Fruit fly (Drosophila melanogaster) whole organism, embryonic: ENCODE data around the gene CG10413.
A peak's percentile ranks its signal among the peaks of the same experiment; 100 is the strongest.

Experiments used
- Atf3 ChIP-seq: fragments of 200-800 bp; sonication (Bioruptor generic); optimal IDR thresholded peaks from 3 replicates; lab custom pipeline; 2016; ENCODE audit warnings: missing biosample characterization, missing genetic modification characterization
- CG10654 ChIP-seq: fragments of 200-800 bp; sonication (Bioruptor generic); optimal IDR thresholded peaks from 2 replicates; lab custom pipeline; 2016; ENCODE audit warnings: missing biosample characterization, missing genetic modification characterization
- CG11504 ChIP-seq: fragments of 200-800 bp; sonication (Bioruptor generic); optimal IDR thresholded peaks from 3 replicates; lab custom pipeline; 2019; ENCODE audit warnings: missing biosample characterization, mild to moderate bottlenecking, missing genetic modification characterization, moderate library complexity
- CG12071 ChIP-seq: fragments of 200-800 bp; sonication (Bioruptor generic); optimal IDR thresholded peaks from 3 replicates; lab custom pipeline; 2018; ENCODE audit warnings: missing biosample characterization, mild to moderate bottlenecking, missing genetic modification characterization
- CG1233 ChIP-seq: fragments of 200-800 bp; sonication (Bioruptor generic); optimal IDR thresholded peaks from 4 replicates; lab custom pipeline; 2018; ENCODE audit warnings: missing biosample characterization, mild to moderate bottlenecking, missing genetic modification characterization
- CG14014 ChIP-seq: fragments of 200-800 bp; sonication (Bioruptor generic); IDR thresholded peaks from 2 replicates; pipeline ENCODE4 v1.3.6; 2022; ENCODE audit warnings: missing biosample characterization, missing genetic modification characterization
- CG14667 ChIP-seq: fragments of 200-800 bp; sonication (Bioruptor generic); IDR thresholded peaks from 2 replicates; pipeline ENCODE4 v1.3.6; 2022; ENCODE audit warnings: missing biosample characterization, missing genetic modification characterization
- CG15269 ChIP-seq: fragments of 200-800 bp; sonication (Bioruptor generic); optimal IDR thresholded peaks from 2 replicates; lab custom pipeline; 2018; ENCODE audit warnings: missing biosample characterization, mild to moderate bottlenecking, missing genetic modification characterization, moderate library complexity
- CG15479 ChIP-seq: fragments of 200-800 bp; sonication (Bioruptor generic); optimal IDR thresholded peaks from 3 replicates; lab custom pipeline; 2019; ENCODE audit warnings: missing biosample characterization, mild to moderate bottlenecking, missing genetic modification characterization, moderate library complexity
- CG15696 ChIP-seq: fragments of 200-800 bp; sonication (Bioruptor generic); optimal IDR thresholded peaks from 2 replicates; lab custom pipeline; 2019; ENCODE audit warnings: missing biosample characterization, mild to moderate bottlenecking, missing genetic modification characterization, moderate library complexity
- CG1602 ChIP-seq: fragments of 200-800 bp; sonication (Bioruptor generic); optimal IDR thresholded peaks from 3 replicates; lab custom pipeline; 2016; ENCODE audit warnings: missing biosample characterization, missing genetic modification characterization
- CG17361 ChIP-seq: fragments of 200-800 bp; sonication (Bioruptor generic); IDR thresholded peaks from 3 replicates; pipeline ENCODE4 v1.3.6; 2022; ENCODE audit warnings: missing biosample characterization, missing genetic modification characterization
- CG17568 ChIP-seq: fragments of 200-800 bp; sonication (Bioruptor generic); optimal IDR thresholded peaks from 2 replicates; lab custom pipeline; 2018; ENCODE audit warnings: missing biosample characterization, mild to moderate bottlenecking, missing genetic modification characterization, moderate library complexity
- CG17802 ChIP-seq: fragments of 200-800 bp; sonication (Bioruptor generic); optimal IDR thresholded peaks from 2 replicates; lab custom pipeline; 2018; ENCODE audit warnings: missing biosample characterization, mild to moderate bottlenecking, missing genetic modification characterization, moderate library complexity
- CG32532 ChIP-seq: fragments of 200-800 bp; sonication (Bioruptor generic); IDR thresholded peaks from 2 replicates; pipeline ENCODE4 v1.3.6; 2022; ENCODE audit warnings: missing biosample characterization, missing genetic modification characterization
- CG32767 ChIP-seq: fragments of 200-800 bp; sonication (Bioruptor generic); IDR thresholded peaks from 2 replicates; pipeline ENCODE4 v1.3.6; 2022; ENCODE audit warnings: missing biosample characterization, missing genetic modification characterization
- CG6813 ChIP-seq: fragments of 200-800 bp; sonication (Bioruptor generic); optimal IDR thresholded peaks from 2 replicates; lab custom pipeline; 2017; ENCODE audit warnings: missing biosample characterization, missing genetic modification characterization, mild to moderate bottlenecking, moderate library complexity, missing genetic modification reagents
- CG8281 ChIP-seq: fragments of 200-800 bp; sonication (Bioruptor generic); optimal IDR thresholded peaks from 2 replicates; lab custom pipeline; 2018; ENCODE audit warnings: missing biosample characterization, mild to moderate bottlenecking, missing genetic modification characterization, moderate library complexity
- CG8359 ChIP-seq: fragments of 200-800 bp; sonication (Bioruptor generic); optimal IDR thresholded peaks from 2 replicates; lab custom pipeline; 2017; ENCODE audit warnings: missing biosample characterization, mild to moderate bottlenecking, missing genetic modification characterization, borderline replicate concordance
- Camta ChIP-seq: fragments of 200-800 bp; sonication (Bioruptor generic); optimal IDR thresholded peaks from 2 replicates; lab custom pipeline; 2016; ENCODE audit warnings: missing biosample characterization, missing genetic modification characterization
- Chrac-16 ChIP-seq: fragments of 200-800 bp; sonication (Bioruptor generic); optimal IDR thresholded peaks from 3 replicates; lab custom pipeline; 2016; ENCODE audit warnings: missing biosample characterization, missing genetic modification characterization
- Dp ChIP-seq: fragments of 200-800 bp; sonication (Bioruptor generic); optimal IDR thresholded peaks from 2 replicates; lab custom pipeline; 2018; ENCODE audit warnings: missing biosample characterization, mild to moderate bottlenecking, missing genetic modification characterization, moderate library complexity
- Gug ChIP-seq: fragments of 200-800 bp; sonication (Bioruptor generic); IDR thresholded peaks from 4 replicates; pipeline ENCODE4 v1.3.6; 2022; ENCODE audit warnings: missing biosample characterization, missing genetic modification characterization
- H15 ChIP-seq: fragments of 200-800 bp; sonication (Bioruptor generic); IDR thresholded peaks from 3 replicates; pipeline ENCODE4 v1.3.6; 2022; ENCODE audit warnings: missing biosample characterization, missing genetic modification characterization
- HLH3B ChIP-seq: fragments of 200-800 bp; sonication (Bioruptor generic); IDR thresholded peaks from 2 replicates; pipeline ENCODE4 v1.3.6; 2022; ENCODE audit warnings: missing biosample characterization, missing genetic modification characterization
- Hr78 ChIP-seq, 2 experiments: fragments of 200-800 bp in 1 of 2; fragments of >200 bp in 1 of 2; sonication (Bioruptor generic) in 1 of 2; optimal IDR thresholded peaks; 2 replicates each; lab custom pipeline; 2017 to 2019; ENCODE audit warnings: missing biosample characterization in 2 of 2, missing genetic modification characterization in 2 of 2, mild to moderate bottlenecking in 1 of 2, moderate library complexity in 1 of 2
- Jarid2 ChIP-seq: fragments of 200-800 bp; sonication (Bioruptor generic); optimal IDR thresholded peaks from 3 replicates; lab custom pipeline; 2017; ENCODE audit warnings: mild to moderate bottlenecking, missing biosample characterization, missing genetic modification reagents, missing genetic modification characterization
- Lhr ChIP-seq: fragments of 200-800 bp; sonication (Bioruptor generic); optimal IDR thresholded peaks from 3 replicates; lab custom pipeline; 2017; ENCODE audit warnings: mild to moderate bottlenecking, missing biosample characterization, missing genetic modification reagents, missing genetic modification characterization
- Lpt ChIP-seq: fragments of >200 bp; optimal IDR thresholded peaks from 2 replicates; lab custom pipeline; 2018; ENCODE audit warnings: missing biosample characterization, missing genetic modification characterization
- Optix ChIP-seq: fragments of 200-800 bp; sonication (Bioruptor generic); IDR thresholded peaks from 3 replicates; pipeline ENCODE4 v1.3.6; 2022; ENCODE audit warnings: missing biosample characterization, missing genetic modification characterization
- Poxn ChIP-seq: fragments of 200-800 bp; sonication (Bioruptor generic); IDR thresholded peaks from 2 replicates; pipeline ENCODE4 v1.3.6; 2022; ENCODE audit warnings: missing biosample characterization, missing genetic modification characterization
- Six4 ChIP-seq: fragments of 200-800 bp; sonication (Bioruptor generic); optimal IDR thresholded peaks from 2 replicates; lab custom pipeline; 2016; ENCODE audit warnings: missing biosample characterization, missing genetic modification characterization
- Sox100B ChIP-seq: fragments of 200-800 bp; sonication (Bioruptor generic); optimal IDR thresholded peaks from 3 replicates; lab custom pipeline; 2018; ENCODE audit warnings: missing biosample characterization, mild to moderate bottlenecking, missing genetic modification characterization
- Taf1 ChIP-seq: fragments of 200-800 bp; sonication (Bioruptor generic); IDR thresholded peaks from 2 replicates; pipeline ENCODE4 v1.3.6; 2022; ENCODE audit warnings: missing biosample characterization, missing genetic modification characterization
- Tbp ChIP-seq: fragments of >200 bp; optimal IDR thresholded peaks from 2 replicates; lab custom pipeline; 2018; ENCODE audit warnings: missing biosample characterization, missing genetic modification characterization
- abd-A ChIP-seq: fragments of 200-800 bp; sonication (Bioruptor generic); optimal IDR thresholded peaks from 3 replicates; lab custom pipeline; 2019; ENCODE audit warnings: missing biosample characterization, mild to moderate bottlenecking, missing genetic modification characterization, moderate library complexity
- chm ChIP-seq: fragments of 200-800 bp; sonication (Bioruptor generic); IDR thresholded peaks from 2 replicates; pipeline ENCODE4 v1.3.6; 2022; ENCODE audit warnings: missing biosample characterization, missing genetic modification characterization
- ci ChIP-seq: fragments of 200-800 bp; sonication (Bioruptor generic); IDR thresholded peaks from 3 replicates; pipeline ENCODE4 v1.3.6; 2022; ENCODE audit warnings: missing biosample characterization, missing genetic modification characterization
- gce ChIP-seq: fragments of 200-800 bp; sonication (Bioruptor generic); IDR thresholded peaks from 3 replicates; pipeline ENCODE4 v1.3.6; 2022; ENCODE audit warnings: missing biosample characterization, missing genetic modification characterization
- hbn ChIP-seq: fragments of 200-800 bp; sonication (Bioruptor generic); IDR thresholded peaks from 2 replicates; pipeline ENCODE4 v1.3.6; 2022; ENCODE audit warnings: missing biosample characterization, missing genetic modification characterization; ENCODE audit not compliant: partially characterized antibody
- luna ChIP-seq: fragments of 200-800 bp; sonication (Bioruptor generic); optimal IDR thresholded peaks from 2 replicates; lab custom pipeline; 2016; ENCODE audit warnings: missing biosample characterization, missing genetic modification characterization
- nerfin-2 ChIP-seq: fragments of 200-800 bp; sonication (Bioruptor generic); IDR thresholded peaks from 2 replicates; pipeline ENCODE4 v1.3.6; 2022; ENCODE audit warnings: missing biosample characterization, missing genetic modification characterization; ENCODE audit not compliant: partially characterized antibody
- ranshi ChIP-seq: fragments of 200-800 bp; sonication (Bioruptor generic); IDR thresholded peaks from 2 replicates; pipeline ENCODE4 v1.3.6; 2022; ENCODE audit warnings: missing biosample characterization, missing genetic modification characterization
- scrt ChIP-seq: fragments of 200-800 bp; sonication (Bioruptor generic); optimal IDR thresholded peaks from 2 replicates; lab custom pipeline; 2018; ENCODE audit warnings: missing biosample characterization, mild to moderate bottlenecking, missing genetic modification characterization, moderate library complexity
- sob ChIP-seq: fragments of 200-800 bp; sonication (Bioruptor generic); IDR thresholded peaks from 2 replicates; pipeline ENCODE4 v1.3.6; 2022; ENCODE audit warnings: missing biosample characterization, missing genetic modification characterization
- sr ChIP-seq: fragments of 200-800 bp; sonication (Bioruptor generic); IDR thresholded peaks from 3 replicates; pipeline ENCODE4 v1.3.6; 2022; ENCODE audit warnings: missing biosample characterization, missing genetic modification characterization
- stwl ChIP-seq: fragments of 200-800 bp; sonication (Bioruptor generic); optimal IDR thresholded peaks from 3 replicates; lab custom pipeline; 2018; ENCODE audit warnings: missing biosample characterization, mild to moderate bottlenecking, missing genetic modification characterization, moderate library complexity
- tx ChIP-seq: fragments of 200-800 bp; sonication (Bioruptor generic); optimal IDR thresholded peaks from 2 replicates; lab custom pipeline; 2016; ENCODE audit warnings: missing biosample characterization, missing genetic modification characterization
- vnd ChIP-seq: fragments of 200-800 bp; sonication (Bioruptor generic); IDR thresholded peaks from 3 replicates; pipeline ENCODE4 v1.3.6; 2022; ENCODE audit warnings: missing biosample characterization, missing genetic modification characterization; ENCODE audit not compliant: partially characterized antibody
- wor ChIP-seq: fragments of 200-800 bp; sonication (Bioruptor generic); IDR thresholded peaks from 2 replicates; pipeline ENCODE4 v1.3.6; 2022; ENCODE audit warnings: missing biosample characterization, missing genetic modification characterization
- yki ChIP-seq: fragments of >200 bp; optimal IDR thresholded peaks from 3 replicates; lab custom pipeline; 2018

Gene CG10413

DNA sequence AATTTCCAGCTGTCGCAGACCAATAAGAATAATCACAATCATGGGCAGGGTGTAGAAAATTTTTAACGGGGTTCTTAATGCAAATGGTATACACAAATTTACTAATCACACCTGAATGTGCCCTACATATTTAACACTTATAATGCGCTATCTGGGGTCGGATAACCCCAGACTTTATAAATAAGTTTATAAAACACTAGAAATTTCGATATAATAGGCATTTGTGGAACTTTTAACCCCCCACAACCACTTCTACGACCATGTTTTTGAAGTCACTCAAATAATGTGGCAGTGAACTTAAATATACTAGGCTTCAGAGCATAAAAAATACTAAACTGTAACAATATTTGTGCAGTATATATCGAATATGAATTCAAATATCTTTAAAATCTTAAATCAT is at the start of gene CG10413 (continued):
- TF ChIP-seq HLH3B (GFP tag; lab: Robert Waterston, UW) (peak; percentile 96), CG6813 (GFP tag; lab: Kevin White, UChicago) (peak; percentile 97), Gug (GFP tag; lab: Robert Waterston, UW) (peak; percentile 97), vnd (GFP tag; lab: Robert Waterston, UW) (no peak), CG12071 (GFP tag; lab: Kevin White, UChicago) (peak; percentile 97), Lhr (GFP tag; lab: Kevin White, UChicago) (peak; percentile 91), Poxn (GFP tag; lab: Robert Waterston, UW) (peak; percentile 95), CG15269 (tag; lab: Kevin White, UChicago) (peak; percentile 99), sr (GFP tag; lab: Robert Waterston, UW) (peak; percentile 83; the same call in 2 of the 3 replicates), CG15696 (peak; percentile 97), CG32532 (GFP tag; lab: Robert Waterston, UW) (peak; percentile 99), tx (GFP tag; lab: Kevin White, UChicago) (peak; percentile 98), wor (peak; percentile 90), Sox100B (GFP tag; lab: Kevin White, UChicago) (peak; percentile 95), CG17802 (tag; lab: Kevin White, UChicago) (peak; percentile 86), Lpt (GFP tag; lab: Kevin White, UChicago) (no peak), CG1602 (GFP tag; lab: Kevin White, UChicago) (peak; percentile 98), CG10654 (GFP tag; lab: Kevin White, UChicago) (peak; percentile 96), abd-A (no peak), Hr78 (GFP tag; optimal IDR thresholded peaks at IDR 0.05; lab: Kevin White, UChicago) (peak in 1 of 2 experiments; percentile 90), CG1233 (GFP tag; lab: Kevin White, UChicago) (peak; percentile 98), ci (GFP tag; lab: Robert Waterston, UW) (peak; percentile 98), sob (peak; percentile 98), H15 (peak; percentile 96), CG14667 (GFP tag; lab: Robert Waterston, UW) (peak; percentile 97), luna (GFP tag; lab: Kevin White, UChicago) (peak; percentile 97), CG8281 (tag; lab: Kevin White, UChicago) (peak; percentile 93), Atf3 (peak; percentile 97), CG8359 (peak; percentile 91), Six4 (GFP tag; lab: Kevin White, UChicago) (peak; percentile 95), yki (lab: Kevin White, UChicago) (no peak), CG17361 (peak; percentile 98), CG11504 (tag; lab: Kevin White, UChicago) (peak; percentile 97), stwl (tag; lab: Kevin White, UChicago) (peak; percentile 67), gce (GFP tag; lab: Robert Waterston, UW) (peak; percentile 93), CG32767 (GFP tag; lab: Robert Waterston, UW) (peak; percentile 97), Optix (GFP tag; lab: Robert Waterston, UW) (peak; percentile 96), CG15479 (GFP tag; lab: Kevin White, UChicago) (peak; percentile 48), CG17568 (peak; percentile 97), Jarid2 (GFP tag; lab: Kevin White, UChicago) (peak; percentile 79), hbn (GFP tag; lab: Robert Waterston, UW) (no peak), scrt (GFP tag; lab: Kevin White, UChicago) (peak; percentile 94), CG14014 (GFP tag; lab: Robert Waterston, UW) (peak; percentile 98), Dp (GFP tag; lab: Kevin White, UChicago) (peak; percentile 42), Camta (GFP tag; lab: Kevin White, UChicago) (peak; percentile 98), Tbp (GFP tag; lab: Kevin White, UChicago) (no peak), Taf1 (GFP tag; lab: Robert Waterston, UW) (peak; percentile 97), Chrac-16 (peak; percentile 99), chm (GFP tag; lab: Robert Waterston, UW) (peak; percentile 93), nerfin-2 (GFP tag; lab: Robert Waterston, UW) (no peak), ranshi (GFP tag; lab: Robert Waterston, UW) (peak; percentile 94)
